Fruit fly (Drosophila melanogaster): Measurements from ENCODE around the gene Es2.

The Es2 gene

DNA sequence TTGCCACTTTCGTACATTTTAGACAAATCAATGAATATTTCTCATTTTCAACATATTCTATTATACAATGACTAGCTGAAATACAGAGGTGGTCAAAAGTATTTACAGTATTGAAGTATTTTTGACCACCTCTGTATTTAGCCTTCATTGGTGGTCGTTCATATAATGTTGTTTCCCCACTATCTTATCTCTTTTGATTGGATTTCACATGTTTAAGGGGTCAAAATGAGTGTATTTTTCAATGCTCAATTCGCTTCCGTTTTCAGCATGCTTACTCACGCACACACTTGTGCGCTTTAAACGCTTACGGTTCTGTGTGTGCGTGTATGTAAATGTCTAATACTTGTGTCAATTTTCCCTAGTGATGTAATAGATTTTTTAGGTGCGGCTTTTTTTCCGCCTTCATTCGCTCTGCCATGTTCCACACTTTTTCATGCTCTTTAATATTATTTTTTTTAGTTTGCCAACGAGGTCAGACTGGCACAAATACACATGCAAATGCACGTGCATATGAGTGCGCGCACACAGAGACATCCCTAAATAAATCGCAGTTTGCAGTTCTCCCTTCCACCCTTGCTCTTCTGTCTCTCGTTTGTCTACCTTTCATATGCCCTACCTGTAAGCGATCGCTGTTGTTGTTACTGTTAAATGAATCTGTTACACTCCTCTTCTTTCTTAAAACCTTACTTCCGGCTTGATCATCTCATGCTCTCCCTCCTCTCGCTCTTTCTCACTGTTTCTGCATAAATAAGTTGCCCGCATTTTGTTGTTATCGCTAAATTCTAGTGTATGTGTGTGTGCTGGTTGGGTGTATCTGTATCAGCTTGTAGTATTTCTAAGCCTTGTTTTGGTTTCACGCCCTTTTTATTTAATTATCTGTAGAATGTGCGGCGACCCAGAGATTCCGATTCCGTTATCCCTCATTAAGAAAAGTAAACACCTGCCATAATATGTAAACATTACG is 48.8 kb upstream of the Es2 start:
- TF ChIP-seq OdsH (GFP tag; optimal IDR thresholded peaks at IDR 0.05): no peak
- peak; percentile 18 for TF ChIP-seq N (GFP tag; optimal IDR thresholded peaks at IDR 0.05)

DNA sequence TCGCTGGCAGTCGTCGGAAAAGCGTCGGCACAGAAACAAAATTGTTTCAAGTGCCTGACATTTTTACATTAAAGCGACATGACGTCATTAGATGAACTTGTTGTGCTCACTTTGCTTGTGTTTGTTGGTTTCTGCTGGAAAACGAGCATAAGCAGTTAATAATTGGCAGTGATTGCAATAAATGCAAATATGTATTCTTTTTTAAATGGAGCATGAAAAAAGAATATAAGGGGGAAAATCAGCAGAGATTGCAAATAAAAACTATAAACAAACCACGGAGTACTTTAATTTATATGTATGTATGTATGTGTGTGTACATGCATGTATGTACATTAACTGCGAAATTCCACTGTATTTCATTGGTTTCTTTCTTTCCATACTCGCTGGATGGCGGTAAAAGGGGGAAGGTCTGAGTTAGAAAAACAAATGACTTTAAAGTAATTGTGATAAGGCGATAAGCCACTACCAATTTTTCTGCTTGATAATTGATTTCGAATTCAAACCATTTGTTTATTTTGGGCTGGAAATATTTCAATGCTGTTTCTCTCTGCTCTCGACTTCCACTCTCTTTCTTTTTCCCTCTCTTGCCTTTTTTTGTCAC is 47.7 kb upstream of the Es2 start:
- no peak for TF ChIP-seq sv (GFP tag; optimal IDR thresholded peaks at IDR 0.05)
- TF ChIP-seq Abd-B (GFP tag; optimal IDR thresholded peaks at IDR 0.05): no peak
- TF ChIP-seq Rel (GFP tag; optimal IDR thresholded peaks at IDR 0.05): no peak
- TF ChIP-seq Rel (tag; optimal IDR thresholded peaks at IDR 0.05): peak; percentile 60
- TF ChIP-seq fru (GFP tag; optimal IDR thresholded peaks at IDR 0.05): peak; percentile 60

DNA sequence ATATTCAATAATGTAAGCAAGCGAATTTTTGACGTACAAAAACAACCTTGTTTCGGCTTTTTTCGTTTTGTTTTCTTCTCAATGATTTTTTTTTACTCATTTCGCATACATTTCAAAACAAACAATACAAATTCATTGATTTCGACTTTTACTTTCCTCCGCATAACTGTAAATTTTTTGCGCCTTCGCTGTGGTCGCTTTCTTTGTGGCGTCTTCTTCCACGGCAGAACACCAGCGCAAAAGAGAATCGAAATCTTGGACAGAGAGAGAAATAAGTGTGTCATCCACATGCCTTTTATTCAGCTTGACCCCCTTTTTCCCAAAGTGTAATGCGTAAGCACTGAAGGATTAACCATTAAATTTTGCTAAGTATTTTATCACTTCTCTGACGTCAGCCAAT is 46.9 kb upstream of the Es2 start:
- TF ChIP-seq fru (GFP tag; optimal IDR thresholded peaks at IDR 0.05) (peak; percentile 2), psq (GFP tag; optimal IDR thresholded peaks at IDR 0.05) (peak; percentile 72), rgr (GFP tag; optimal IDR thresholded peaks at IDR 0.05) (peak; percentile 12), foxo (GFP tag; optimal IDR thresholded peaks at IDR 0.05) (peak in 1 of 2 experiments; percentile 30), Rel (GFP tag; optimal IDR thresholded peaks at IDR 0.05) (no peak), Rel (tag; optimal IDR thresholded peaks at IDR 0.05) (no peak)

DNA sequence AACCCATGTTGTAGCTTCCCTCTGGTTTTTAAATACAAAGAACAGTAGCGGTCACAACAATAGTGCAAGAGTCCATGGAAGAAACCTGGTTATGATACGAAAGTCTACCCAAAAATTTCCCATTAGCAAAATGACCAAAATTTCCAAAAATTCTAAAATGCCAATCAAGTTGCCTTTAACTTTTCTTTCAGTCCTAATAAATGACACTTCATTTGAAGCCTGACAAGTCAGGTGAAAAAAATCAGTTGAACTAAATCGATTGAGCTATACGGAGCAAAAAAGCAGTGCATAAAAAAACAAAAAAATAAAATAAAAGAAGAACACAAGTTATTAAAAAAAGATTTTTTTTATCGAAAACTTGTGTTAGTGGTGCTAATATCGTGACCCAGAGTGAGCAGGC is 45.7 kb upstream of the Es2 start:
- TF ChIP-seq sage (GFP tag; optimal IDR thresholded peaks at IDR 0.05): no peak

DNA sequence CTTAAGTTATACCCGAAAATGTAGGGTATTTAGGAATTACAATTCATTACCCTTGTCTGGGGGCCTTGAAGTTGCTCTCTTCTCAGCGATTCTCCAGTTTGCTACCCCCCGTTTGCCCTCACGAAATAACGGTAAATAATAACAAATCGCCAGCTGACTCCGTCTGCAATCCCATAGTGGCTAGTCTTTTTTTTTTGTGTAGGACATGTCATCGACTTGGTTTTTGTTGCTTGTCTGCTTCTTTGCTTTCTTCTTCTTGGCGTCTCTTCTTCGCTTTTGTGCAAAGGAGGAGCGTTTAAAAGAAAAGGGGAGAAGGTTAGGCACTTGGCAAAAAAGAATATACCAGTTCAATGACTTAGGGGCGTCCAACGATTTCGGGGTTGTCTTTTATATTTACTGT is 45.1 kb upstream of the Es2 start:
- no peak for TF ChIP-seq jim (GFP tag; optimal IDR thresholded peaks at IDR 0.05)
- peak; percentile 70 for TF ChIP-seq psq (GFP tag; optimal IDR thresholded peaks at IDR 0.05)

DNA sequence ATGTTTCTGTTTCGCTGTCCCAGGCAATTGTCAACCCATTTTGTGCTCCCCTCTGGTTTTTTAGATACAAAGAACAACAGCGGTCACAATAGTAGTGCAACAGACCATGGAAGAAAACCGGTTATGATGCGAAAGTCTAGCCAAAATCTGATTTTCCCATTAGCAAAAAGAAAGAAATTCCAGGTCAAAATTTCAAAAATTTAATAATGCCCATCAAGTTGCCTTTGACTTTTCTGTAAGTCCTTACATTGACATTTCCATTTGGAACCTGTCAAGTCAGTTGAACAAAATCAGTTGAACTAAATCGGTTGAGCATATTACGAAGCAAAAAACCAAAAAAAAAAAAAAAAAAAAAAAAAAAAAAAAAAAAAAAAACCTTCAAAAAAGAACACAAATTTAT is 44.3 kb upstream of the Es2 start:
- TF ChIP-seq tai (GFP tag; optimal IDR thresholded peaks at IDR 0.05) (no peak), sage (GFP tag; optimal IDR thresholded peaks at IDR 0.05) (no peak), foxo (GFP tag; optimal IDR thresholded peaks at IDR 0.05) (no peak), OdsH (GFP tag; optimal IDR thresholded peaks at IDR 0.05) (no peak), N (GFP tag; optimal IDR thresholded peaks at IDR 0.05) (no peak), dl (GFP tag; optimal IDR thresholded peaks at IDR 0.05; ENCODE audit: insufficient read depth in 1 of 2, partially characterized antibody in 2 of 2) (no peak), Dfd (GFP tag; optimal IDR thresholded peaks at IDR 0.05) (no peak), ey (GFP tag; optimal IDR thresholded peaks at IDR 0.05) (no peak), CG32264 (GFP tag; optimal IDR thresholded peaks at IDR 0.05) (no peak), lola (GFP tag; optimal IDR thresholded peaks at IDR 0.05) (no peak), Hr78 (GFP tag; optimal IDR thresholded peaks at IDR 0.05) (no peak), Sp1 (GFP tag; optimal IDR thresholded peaks at IDR 0.05) (no peak), Myc (optimal IDR thresholded peaks at IDR 0.05) (no peak), psq (GFP tag; optimal IDR thresholded peaks at IDR 0.05) (no peak), h (GFP tag; optimal IDR thresholded peaks at IDR 0.05) (no peak), rgr (GFP tag; optimal IDR thresholded peaks at IDR 0.05) (no peak), GATAd (GFP tag; optimal IDR thresholded peaks at IDR 0.05) (no peak), dmrt93B (GFP tag; optimal IDR thresholded peaks at IDR 0.05) (no peak), usp (GFP tag; optimal IDR thresholded peaks at IDR 0.05) (no peak), sv (GFP tag; optimal IDR thresholded peaks at IDR 0.05) (no peak)

DNA sequence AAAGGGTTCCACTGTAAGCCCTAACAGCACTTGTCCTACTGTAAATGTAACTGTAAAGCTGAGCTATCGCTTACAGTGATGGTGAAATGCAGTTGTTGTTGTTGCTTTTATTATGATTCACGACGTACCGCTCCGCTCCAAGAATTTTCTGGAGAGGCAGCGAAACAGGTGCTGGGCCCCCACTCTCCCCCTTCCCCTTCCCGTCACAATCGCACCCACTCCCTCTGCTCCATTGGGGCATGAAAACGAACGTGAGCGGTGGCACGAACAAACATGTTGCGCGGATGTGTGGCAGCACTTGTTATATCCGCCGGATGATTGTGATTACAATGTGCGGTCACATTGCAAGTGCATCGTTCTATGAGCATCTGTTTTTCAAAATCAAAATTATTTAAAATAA is 41.7 kb upstream of the Es2 start:
- no peak for TF ChIP-seq N (GFP tag; optimal IDR thresholded peaks at IDR 0.05)
- no peak for TF ChIP-seq Dif (GFP tag; optimal IDR thresholded peaks at IDR 0.05; ENCODE audit: partially characterized antibody)
- TF ChIP-seq pan (optimal IDR thresholded peaks at IDR 0.05): no peak
- no peak for TF ChIP-seq br (GFP tag; optimal IDR thresholded peaks at IDR 0.05)
- TF ChIP-seq rgr (GFP tag; optimal IDR thresholded peaks at IDR 0.05): no peak
- TF ChIP-seq Rel (GFP tag; optimal IDR thresholded peaks at IDR 0.05): no peak
- TF ChIP-seq Rel (tag; optimal IDR thresholded peaks at IDR 0.05): no peak
- TF ChIP-seq lola (GFP tag; optimal IDR thresholded peaks at IDR 0.05): no peak
- TF ChIP-seq Vsx2 (GFP tag; optimal IDR thresholded peaks at IDR 0.05; ENCODE audit: partially characterized antibody): no peak
- no peak for TF ChIP-seq Hr78 (GFP tag; optimal IDR thresholded peaks at IDR 0.05)
- no peak for TF ChIP-seq sv (GFP tag; optimal IDR thresholded peaks at IDR 0.05)
- TF ChIP-seq dmrt93B (GFP tag; optimal IDR thresholded peaks at IDR 0.05): no peak
